Worm (Caenorhabditis elegans): ENCODE results near the gene sra-39.

Gene sra-39

ce11 chrX:13903328-13903727, at the start of gene sra-39:
sra-39 (minus strand) TSS chrX:13903428.
- TF ChIP-seq lin-39 (tag; optimal IDR thresholded peaks at IDR 0.05), result no peak
- no peak for TF ChIP-seq elt-3 (tag; optimal IDR thresholded peaks at IDR 0.05)
- TF ChIP-seq C34F6.9 (tag; optimal IDR thresholded peaks at IDR 0.05), result no peak
- TF ChIP-seq nhr-21 (tag; optimal IDR thresholded peaks at IDR 0.05), result no peak

- no peak for TF ChIP-seq nhr-12 (tag; optimal IDR thresholded peaks at IDR 0.05)
- TF ChIP-seq unc-62 (GFP tag; optimal IDR thresholded peaks at IDR 0.05), result no peak
- TF ChIP-seq lin-11 (tag; optimal IDR thresholded peaks at IDR 0.05), result no peak
- no peak for TF ChIP-seq ztf-11 (tag; optimal IDR thresholded peaks at IDR 0.05)
- no peak for TF ChIP-seq elt-1 (tag; optimal IDR thresholded peaks at IDR 0.05)
- TF ChIP-seq snpc-4 (tag; optimal IDR thresholded peaks at IDR 0.05), result no peak
- no peak for TF ChIP-seq nhr-6 (tag; optimal IDR thresholded peaks at IDR 0.05)
- no peak for TF ChIP-seq alr-1 (tag; optimal IDR thresholded peaks at IDR 0.05)
- TF ChIP-seq peb-1 (tag; optimal IDR thresholded peaks at IDR 0.05), result no peak
- no peak for TF ChIP-seq mdl-1 (tag; optimal IDR thresholded peaks at IDR 0.05)
- TF ChIP-seq aly-2 (tag; optimal IDR thresholded peaks at IDR 0.05), result no peak
- TF ChIP-seq nhr-237 (tag; optimal IDR thresholded peaks at IDR 0.05), result no peak
- TF ChIP-seq elt-3 (tag; optimal IDR thresholded peaks at IDR 0.05), result no peak
- TF ChIP-seq ceh-16 (tag; optimal IDR thresholded peaks at IDR 0.05), result no peak
Measured at ce11 chrX:13952347-13952746, 49.1 kb upstream of the sra-39 start.

- TF ChIP-seq elt-1 (tag; optimal IDR thresholded peaks at IDR 0.05) (no peak), R02D3.7 (tag; optimal IDR thresholded peaks at IDR 0.05) (no peak), C34F6.9 (tag; optimal IDR thresholded peaks at IDR 0.05) (peak; percentile 25), F13H6.1 (tag; optimal IDR thresholded peaks at IDR 0.05) (peak; percentile 81), sma-9 (GFP tag; optimal IDR thresholded peaks at IDR 0.05) (peak; percentile 65), sma-9 (tag; optimal IDR thresholded peaks at IDR 0.05) (no peak), sma-3 (GFP tag; optimal IDR thresholded peaks at IDR 0.05) (peak; percentile 79), egl-27 (tag; optimal IDR thresholded peaks at IDR 0.05) (peak; percentile 63), nhr-25 (tag; optimal IDR thresholded peaks at IDR 0.05) (peak; percentile 74), blmp-1 (tag; optimal IDR thresholded peaks at IDR 0.05; ENCODE audit: insufficient read depth) (peak; percentile 30), elt-3 (tag; optimal IDR thresholded peaks at IDR 0.05) (no peak), lsy-2 (tag; optimal IDR thresholded peaks at IDR 0.05) (peak in 1 of 2 experiments; percentile 28), fos-1 (tag; optimal IDR thresholded peaks at IDR 0.05) (peak; percentile 44), nhr-21 (tag; optimal IDR thresholded peaks at IDR 0.05) (peak; percentile 73), crh-2 (tag; optimal IDR thresholded peaks at IDR 0.05) (peak; percentile 53), lin-13 (GFP tag; optimal IDR thresholded peaks at IDR 0.05) (peak; percentile 8), ceh-16 (tag; optimal IDR thresholded peaks at IDR 0.05) (peak; percentile 7), ztf-1 (GFP tag; conservative IDR thresholded peaks at IDR 0.05) (no peak), alr-1 (tag; optimal IDR thresholded peaks at IDR 0.05) (no peak), gmeb-1 (tag; optimal IDR thresholded peaks at IDR 0.05) (peak; percentile 20), nhr-129 (tag; optimal IDR thresholded peaks at IDR 0.05) (peak; percentile 62), mab-5 (tag; optimal IDR thresholded peaks at IDR 0.05) (no peak)
Measured at ce11 chrX:13950620-13951152, 47.5 kb upstream of the sra-39 start.

ce11 chrX:13948810-13949209, 45.6 kb upstream of the sra-39 start, which contains the start of gene alg-1:
alg-1 (plus strand) TSS chrX:13949110.
- TF ChIP-seq peb-1 (tag; optimal IDR thresholded peaks at IDR 0.05) (no peak), elt-1 (tag; optimal IDR thresholded peaks at IDR 0.05) (no peak), egl-27 (tag; optimal IDR thresholded peaks at IDR 0.05) (no peak), sma-9 (GFP tag; optimal IDR thresholded peaks at IDR 0.05) (no peak), sma-9 (tag; optimal IDR thresholded peaks at IDR 0.05) (no peak), elt-3 (tag; optimal IDR thresholded peaks at IDR 0.05) (no peak), aly-2 (tag; optimal IDR thresholded peaks at IDR 0.05) (no peak), lin-11 (tag; optimal IDR thresholded peaks at IDR 0.05) (no peak), ama-1 (optimal IDR thresholded peaks at IDR 0.05) (no peak), sma-3 (GFP tag; optimal IDR thresholded peaks at IDR 0.05) (no peak), lsy-2 (tag; optimal IDR thresholded peaks at IDR 0.05) (no peak), blmp-1 (tag; optimal IDR thresholded peaks at IDR 0.05; ENCODE audit: insufficient read depth) (no peak), nhr-6 (tag; optimal IDR thresholded peaks at IDR 0.05) (no peak), nhr-21 (tag; optimal IDR thresholded peaks at IDR 0.05) (no peak), lin-13 (GFP tag; optimal IDR thresholded peaks at IDR 0.05) (no peak), ceh-16 (tag; optimal IDR thresholded peaks at IDR 0.05) (no peak), nhr-77 (tag; optimal IDR thresholded peaks at IDR 0.05) (no peak), gmeb-1 (tag; optimal IDR thresholded peaks at IDR 0.05) (no peak), nhr-129 (tag; optimal IDR thresholded peaks at IDR 0.05) (no peak), nhr-25 (tag; optimal IDR thresholded peaks at IDR 0.05) (no peak), mbf-1 (tag; optimal IDR thresholded peaks at IDR 0.05) (no peak)
